Worm (Caenorhabditis elegans) whole organism, L4/young adult: ENCODE data around the gene cwp-1.

Experiments
- W03F9.2 ChIP-seq: fragments of 150-350 bp; optimal IDR thresholded peaks from 2 replicates; lab custom pipeline; 2014; ENCODE audit warnings: missing biosample characterization, missing genetic modification characterization
- dao-5 ChIP-seq: sonication (generic microtip); optimal IDR thresholded peaks from 2 replicates; lab custom pipeline; 2016; ENCODE audit warnings: missing genotype, missing genetic modification characterization, moderate library complexity, missing compliant biosample characterization
- him-1 ChIP-seq: sonication (generic microtip); optimal IDR thresholded peaks from 2 replicates; lab custom pipeline; 2016; ENCODE audit warnings: missing genotype, missing genetic modification reagents, missing genetic modification characterization, missing compliant biosample characterization

cwp-1 gene

ce11 chrV:4823683-4824391, 17.2 kb downstream of the cwp-1 start:
- TF ChIP-seq dao-5 (tag; lab: Kevin White, UChicago): no peak
- peak; percentile 11 for TF ChIP-seq W03F9.2 (tag; lab: Kevin White, UChicago)
- peak; percentile 0 for TF ChIP-seq him-1 (tag; lab: Kevin White, UChicago)

- TF ChIP-seq him-1 (tag; lab: Kevin White, UChicago): no peak
- TF ChIP-seq dao-5 (tag; lab: Kevin White, UChicago): no peak
- TF ChIP-seq W03F9.2 (tag; lab: Kevin White, UChicago): no peak
Observed at ce11 chrV:4823323-4823682, 17.8 kb downstream of the cwp-1 start, which contains the start of gene adss-1. Gene adss-1 (minus strand): TSS chrV:4823423.

DNA sequence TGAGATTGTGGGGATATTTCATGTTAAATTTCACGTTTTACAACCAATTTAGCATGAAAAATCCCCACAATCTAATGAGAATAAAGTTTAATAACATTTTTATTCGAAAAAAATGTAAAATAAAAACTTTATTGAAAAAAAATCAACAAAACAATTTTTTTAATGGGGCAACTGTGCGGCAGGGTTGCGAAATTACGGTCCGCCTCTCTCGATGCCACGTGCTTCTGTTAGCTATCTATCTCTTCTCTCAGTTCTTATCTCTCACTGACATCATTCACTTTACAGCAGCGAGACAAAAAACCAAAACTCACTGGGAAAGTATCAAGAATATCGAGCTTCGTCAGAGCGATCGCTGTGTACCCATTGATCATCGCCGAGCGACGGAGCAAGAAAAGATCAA, 20.5 kb downstream of the cwp-1 start:
- TF ChIP-seq dao-5 (tag; lab: Kevin White, UChicago): no peak
- TF ChIP-seq him-1 (tag; lab: Kevin White, UChicago): no peak
- no peak for TF ChIP-seq W03F9.2 (tag; lab: Kevin White, UChicago)

DNA sequence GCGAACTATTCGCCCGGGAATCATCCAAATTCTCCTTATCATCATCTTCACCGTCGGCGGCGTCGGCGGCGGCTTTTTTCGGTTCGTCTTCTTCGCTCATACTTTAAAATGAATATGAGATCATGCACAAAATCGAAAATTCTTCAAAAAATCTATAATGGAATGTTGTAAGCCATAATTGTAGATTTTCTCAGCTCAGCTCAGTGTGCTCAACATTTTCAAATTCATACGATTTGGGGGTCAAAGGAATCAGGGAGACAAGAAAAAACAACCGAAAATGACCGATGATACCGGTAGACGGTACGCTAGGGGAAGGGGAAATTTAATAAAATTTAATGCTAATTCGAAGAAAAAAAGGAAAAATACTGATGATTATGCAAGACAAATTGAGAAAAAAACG, 22.5 kb downstream of the cwp-1 start, which contains the start of gene ccep-97:
TSS of gene ccep-97 (minus strand) at position 101 of the 400 bp plus-strand sequence.
- no peak for TF ChIP-seq him-1 (tag; lab: Kevin White, UChicago)
- TF ChIP-seq W03F9.2 (tag; lab: Kevin White, UChicago): no peak

DNA sequence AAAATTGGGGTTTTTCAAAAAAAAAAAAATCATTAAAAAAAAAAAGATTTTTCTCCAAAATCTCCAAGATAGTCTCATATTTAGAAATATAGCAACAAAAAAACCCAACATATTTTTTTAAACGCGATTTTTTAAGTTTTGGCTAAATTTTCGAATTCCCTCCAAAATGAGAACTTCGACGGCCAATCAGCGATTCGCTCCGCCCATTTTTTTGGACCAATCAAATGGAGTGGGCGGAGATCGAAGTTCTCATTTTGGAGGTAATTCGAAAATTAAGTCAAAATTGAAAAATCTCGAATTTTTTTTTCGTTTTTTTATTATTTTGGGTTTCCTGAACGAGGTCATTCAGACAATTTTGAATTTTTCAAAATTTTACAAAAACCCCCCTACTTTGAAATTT, 27.3 kb downstream of the cwp-1 start:
- TF ChIP-seq W03F9.2 (tag; lab: Kevin White, UChicago) (no peak), him-1 (tag; lab: Kevin White, UChicago) (no peak), dao-5 (tag; lab: Kevin White, UChicago) (no peak)

DNA sequence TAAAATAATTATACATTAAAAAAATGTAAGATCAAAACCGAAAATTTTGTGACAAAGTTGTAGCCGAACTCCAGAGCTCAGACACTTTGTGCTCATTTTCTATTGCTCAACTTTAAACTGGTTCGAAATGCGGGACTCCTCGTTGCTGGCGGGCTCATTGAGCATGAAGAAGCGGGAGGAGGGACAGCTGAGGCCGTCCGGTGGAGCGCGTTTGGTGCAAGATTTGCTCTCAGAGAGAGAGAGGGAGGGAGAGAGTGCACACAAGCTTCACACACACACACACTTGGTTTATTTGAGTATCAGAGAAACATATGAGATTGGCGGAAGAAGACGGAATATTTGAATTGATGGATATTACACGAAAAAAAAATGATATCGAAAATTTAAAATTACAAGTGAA, 30.4 kb downstream of the cwp-1 start:
- TF ChIP-seq W03F9.2 (tag; lab: Kevin White, UChicago) (no peak), dao-5 (tag; lab: Kevin White, UChicago) (no peak), him-1 (tag; lab: Kevin White, UChicago) (no peak)

ce11 chrV:4806859-4807258, 34.2 kb downstream of the cwp-1 start:
- TF ChIP-seq W03F9.2 (tag; lab: Kevin White, UChicago): no peak
- TF ChIP-seq dao-5 (tag; lab: Kevin White, UChicago): no peak
- no peak for TF ChIP-seq him-1 (tag; lab: Kevin White, UChicago)

- TF ChIP-seq him-1 (tag; lab: Kevin White, UChicago): no peak
- TF ChIP-seq dao-5 (tag; lab: Kevin White, UChicago): no peak
- no peak for TF ChIP-seq W03F9.2 (tag; lab: Kevin White, UChicago)
Observed at ce11 chrV:4805847-4806246, 35.2 kb downstream of the cwp-1 start, which contains the start of gene R02F11.3. Gene R02F11.3 (minus strand): TSS chrV:4805947.

DNA sequence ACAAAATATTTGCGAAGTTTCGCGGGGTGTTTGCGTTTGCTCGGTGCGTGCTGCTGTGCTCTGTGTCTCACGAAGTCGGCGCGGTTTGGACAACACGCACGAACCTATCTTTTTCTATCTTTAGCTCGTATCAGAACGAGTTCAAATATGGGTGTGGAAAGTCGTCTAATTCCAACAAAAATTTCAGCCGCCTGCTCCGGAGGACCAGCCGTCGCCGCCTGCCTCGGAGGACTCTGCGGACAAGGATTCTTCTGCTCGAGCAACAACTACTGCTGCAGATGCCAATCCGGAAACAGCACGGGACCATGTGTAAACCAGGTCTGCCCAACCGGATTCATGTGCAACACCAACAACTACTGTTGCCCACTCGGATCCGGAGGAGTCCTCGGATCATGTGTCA, 39.1 kb downstream of the cwp-1 start:
- TF ChIP-seq dao-5 (tag; lab: Kevin White, UChicago) (no peak), W03F9.2 (tag; lab: Kevin White, UChicago) (no peak)

- TF ChIP-seq him-1 (tag; lab: Kevin White, UChicago) (no peak), W03F9.2 (tag; lab: Kevin White, UChicago) (no peak), dao-5 (tag; lab: Kevin White, UChicago) (no peak)
Observed at ce11 chrV:4800794-4801193, 40.3 kb downstream of the cwp-1 start, which contains the start of gene R02F11.1. Gene R02F11.1 (plus strand): TSS chrV:4801094.

DNA sequence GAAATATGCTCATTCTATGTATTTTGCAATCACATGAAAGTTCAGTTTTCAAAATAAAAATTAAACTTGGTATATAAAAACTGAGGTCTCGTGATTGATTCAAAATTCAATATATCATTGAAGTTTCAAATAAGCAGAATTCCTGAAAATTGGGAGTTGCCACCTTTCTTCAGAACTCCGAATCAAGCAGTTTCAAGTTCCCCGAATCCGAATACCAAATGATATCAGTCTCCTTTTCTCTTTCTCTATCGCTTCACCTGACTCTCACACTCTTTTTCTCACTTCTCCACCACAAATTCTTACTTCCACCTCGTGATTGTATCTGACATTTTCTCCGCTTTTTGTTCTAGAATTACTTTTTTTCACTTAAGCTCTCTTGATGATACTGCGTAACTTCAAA, 46.8 kb downstream of the cwp-1 start, which contains the start of gene R02F11.2:
TSS of gene R02F11.2 (plus strand) at position 292 of the 400 bp plus-strand sequence.
- TF ChIP-seq dao-5 (tag; lab: Kevin White, UChicago) (no peak), him-1 (tag; lab: Kevin White, UChicago) (no peak), W03F9.2 (tag; lab: Kevin White, UChicago) (no peak)

DNA sequence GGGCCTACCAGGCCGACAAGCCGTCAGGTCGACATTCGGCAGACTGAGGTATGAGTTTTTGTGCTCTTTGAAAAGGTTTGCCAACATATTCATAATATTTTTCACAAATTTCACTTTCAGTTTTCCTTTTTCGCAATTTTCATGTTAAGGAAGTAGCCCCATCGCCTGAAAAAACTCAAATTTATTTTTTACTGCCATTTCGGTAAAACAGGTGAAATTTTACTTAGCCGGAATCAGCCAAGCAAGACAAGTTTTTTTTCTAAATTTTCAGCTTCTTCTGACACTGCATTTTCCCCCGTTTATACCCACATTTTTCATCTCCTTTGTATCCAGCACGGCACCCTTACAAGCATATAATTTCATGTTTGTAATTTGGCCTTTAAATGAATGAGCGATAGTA, 49.5 kb downstream of the cwp-1 start, which contains the start of gene R02F11.11:
TSS of gene R02F11.11 (plus strand) at position 301 of the 400 bp plus-strand sequence.
- TF ChIP-seq dao-5 (tag; lab: Kevin White, UChicago) (no peak), W03F9.2 (tag; lab: Kevin White, UChicago) (no peak), him-1 (tag; lab: Kevin White, UChicago) (no peak)
